Fruit fly (Drosophila melanogaster) whole organism, embryonic: ENCODE measurements around the gene CG1847.

Experiments used
- C15 ChIP-seq: fragments of 200-800 bp; sonication (Bioruptor generic); IDR thresholded peaks from 3 replicates; pipeline ENCODE4 v1.3.6; 2022; ENCODE audit warnings: missing biosample characterization, missing genetic modification characterization
- CG10267 ChIP-seq: fragments of 200-800 bp; sonication (Bioruptor generic); optimal IDR thresholded peaks from 2 replicates; lab custom pipeline; 2018; ENCODE audit warnings: missing biosample characterization, mild to moderate bottlenecking, missing genetic modification characterization, moderate library complexity
- CG10321 ChIP-seq: fragments of 200-800 bp; sonication (Bioruptor generic); IDR thresholded peaks from 2 replicates; pipeline ENCODE4 v1.3.6; 2022; ENCODE audit warnings: missing biosample characterization, missing genetic modification characterization
- CG10366 ChIP-seq: fragments of 200-800 bp; sonication (Bioruptor generic); IDR thresholded peaks from 2 replicates; pipeline ENCODE4 v1.3.6; 2022; ENCODE audit warnings: missing biosample characterization, missing genetic modification characterization
- CG10654 ChIP-seq: fragments of 200-800 bp; sonication (Bioruptor generic); optimal IDR thresholded peaks from 2 replicates; lab custom pipeline; 2016; ENCODE audit warnings: missing biosample characterization, missing genetic modification characterization
- CG11085 ChIP-seq: fragments of 200-800 bp; sonication (Bioruptor generic); IDR thresholded peaks from 2 replicates; pipeline ENCODE4 v1.3.6; 2022; ENCODE audit warnings: missing biosample characterization, missing genetic modification characterization
- CG11696 ChIP-seq: fragments of 200-800 bp; sonication (Bioruptor generic); IDR thresholded peaks from 2 replicates; pipeline ENCODE4 v1.3.6; 2022; ENCODE audit warnings: missing biosample characterization, missing genetic modification characterization
- CG12299 ChIP-seq: fragments of 200-800 bp; sonication (Bioruptor generic); optimal IDR thresholded peaks from 2 replicates; lab custom pipeline; 2018; ENCODE audit warnings: missing biosample characterization, mild to moderate bottlenecking, missing genetic modification characterization
- CG14014 ChIP-seq: fragments of 200-800 bp; sonication (Bioruptor generic); IDR thresholded peaks from 2 replicates; pipeline ENCODE4 v1.3.6; 2022; ENCODE audit warnings: missing biosample characterization, missing genetic modification characterization
- CG16815 ChIP-seq: fragments of 200-800 bp; sonication (Bioruptor generic); optimal IDR thresholded peaks from 3 replicates; lab custom pipeline; 2017; ENCODE audit warnings: missing biosample characterization, mild to moderate bottlenecking, missing genetic modification characterization
- CG1792 ChIP-seq: fragments of 200-800 bp; sonication (Bioruptor generic); optimal IDR thresholded peaks from 2 replicates; lab custom pipeline; 2016; ENCODE audit warnings: missing biosample characterization, missing genetic modification characterization
- CG18011 ChIP-seq: fragments of 200-800 bp; sonication (Bioruptor generic); optimal IDR thresholded peaks from 2 replicates; lab custom pipeline; 2017; ENCODE audit warnings: missing biosample characterization, missing genetic modification characterization, mild to moderate bottlenecking, moderate library complexity, missing genotype
- CG18764 ChIP-seq: fragments of 200-800 bp; sonication (Bioruptor generic); optimal IDR thresholded peaks from 3 replicates; lab custom pipeline; 2016; ENCODE audit warnings: missing biosample characterization, missing genetic modification characterization
- CG31441 ChIP-seq: fragments of 200-800 bp; sonication (Bioruptor generic); IDR thresholded peaks from 2 replicates; pipeline ENCODE4 v1.3.6; 2022; ENCODE audit warnings: missing biosample characterization, missing genetic modification characterization
- CG34376 ChIP-seq: fragments of 200-800 bp; sonication (Bioruptor generic); optimal IDR thresholded peaks from 2 replicates; lab custom pipeline; 2018; ENCODE audit warnings: missing biosample characterization, mild to moderate bottlenecking, missing genetic modification characterization
- CG42726 ChIP-seq: fragments of 200-800 bp; sonication (Bioruptor generic); IDR thresholded peaks from 2 replicates; pipeline ENCODE4 v1.3.6; 2022; ENCODE audit warnings: missing biosample characterization, missing genetic modification characterization; ENCODE audit not compliant: partially characterized antibody
- CG4424 ChIP-seq: fragments of 200-800 bp; sonication (Bioruptor generic); optimal IDR thresholded peaks from 3 replicates; lab custom pipeline; 2016; ENCODE audit warnings: missing biosample characterization, missing genetic modification characterization
- CG7357 ChIP-seq: fragments of 200-800 bp; sonication (Bioruptor generic); IDR thresholded peaks from 3 replicates; pipeline ENCODE4 v1.3.6; 2022; ENCODE audit warnings: missing biosample characterization, missing genetic modification characterization
- CG8765 ChIP-seq: fragments of 200-800 bp; sonication (Bioruptor generic); IDR thresholded peaks from 2 replicates; pipeline ENCODE4 v1.3.6; 2022; ENCODE audit warnings: missing biosample characterization, missing genetic modification characterization
- CHES-1-like ChIP-seq: fragments of 200-800 bp; sonication (Bioruptor generic); optimal IDR thresholded peaks from 2 replicates; lab custom pipeline; 2016; ENCODE audit warnings: missing biosample characterization, missing genetic modification characterization
- CkIIα-i1 ChIP-seq: fragments of 200-800 bp; sonication (Bioruptor generic); IDR thresholded peaks from 2 replicates; pipeline ENCODE4 v1.3.6; 2022; ENCODE audit warnings: missing biosample characterization, missing genetic modification characterization
- Dbx ChIP-seq: fragments of 200-800 bp; sonication (Bioruptor generic); IDR thresholded peaks from 3 replicates; pipeline ENCODE4 v1.3.6; 2022; ENCODE audit warnings: missing biosample characterization, missing genetic modification characterization
- Dp ChIP-seq: fragments of 200-800 bp; sonication (Bioruptor generic); optimal IDR thresholded peaks from 2 replicates; lab custom pipeline; 2018; ENCODE audit warnings: missing biosample characterization, mild to moderate bottlenecking, missing genetic modification characterization, moderate library complexity
- H15 ChIP-seq: fragments of 200-800 bp; sonication (Bioruptor generic); IDR thresholded peaks from 3 replicates; pipeline ENCODE4 v1.3.6; 2022; ENCODE audit warnings: missing biosample characterization, missing genetic modification characterization
- HHEX ChIP-seq: fragments of 200-800 bp; sonication (Bioruptor generic); optimal IDR thresholded peaks from 3 replicates; lab custom pipeline; 2017; ENCODE audit warnings: missing biosample characterization, mild to moderate bottlenecking, missing genetic modification characterization, missing genetic modification reagents
- HLHmδ ChIP-seq: fragments of 200-800 bp; sonication (Bioruptor generic); optimal IDR thresholded peaks from 2 replicates; lab custom pipeline; 2018; ENCODE audit warnings: missing biosample characterization, mild to moderate bottlenecking, missing genetic modification characterization, moderate library complexity
- Hey ChIP-seq: fragments of 200-800 bp; sonication (Bioruptor generic); optimal IDR thresholded peaks from 3 replicates; lab custom pipeline; 2018; ENCODE audit warnings: missing biosample characterization, mild to moderate bottlenecking, missing genetic modification characterization
- Hsf ChIP-seq: fragments of 200-800 bp; sonication (Bioruptor generic); optimal IDR thresholded peaks from 3 replicates; lab custom pipeline; 2016; ENCODE audit warnings: missing biosample characterization, missing genetic modification characterization
- NK7.1 ChIP-seq: fragments of 200-800 bp; sonication (Bioruptor generic); optimal IDR thresholded peaks from 3 replicates; lab custom pipeline; 2016; ENCODE audit warnings: missing biosample characterization, missing genetic modification characterization
- Nf-YB ChIP-seq: fragments of 200-800 bp; sonication (Bioruptor generic); optimal IDR thresholded peaks from 3 replicates; lab custom pipeline; 2019; ENCODE audit warnings: missing biosample characterization, mild to moderate bottlenecking, missing genetic modification characterization, moderate library complexity
- NfI ChIP-seq: fragments of 200-800 bp; sonication (Bioruptor generic); optimal IDR thresholded peaks from 3 replicates; lab custom pipeline; 2018; ENCODE audit warnings: missing biosample characterization, mild to moderate bottlenecking, missing genetic modification characterization, moderate library complexity
- Ravus ChIP-seq: fragments of 200-800 bp; sonication (Bioruptor generic); IDR thresholded peaks from 2 replicates; pipeline ENCODE4 v1.3.6; 2022; ENCODE audit warnings: missing biosample characterization, missing genetic modification characterization
- Side ChIP-seq: fragments of 200-800 bp; sonication (Bioruptor generic); optimal IDR thresholded peaks from 2 replicates; lab custom pipeline; 2016; ENCODE audit warnings: missing biosample characterization, missing genetic modification characterization
- Trl ChIP-seq, 3 experiments: fragments of >200 bp in 2 of 3; fragments of 200-800 bp in 1 of 3; sonication (Bioruptor generic) in 1 of 3; optimal IDR thresholded peaks; 2 replicates in 1 of 3; 3 replicates in 2 of 3; lab custom pipeline; 2016 to 2017; ENCODE audit warnings: missing biosample characterization in 1 of 3, missing genetic modification characterization in 1 of 3
- ac ChIP-seq: fragments of 200-800 bp; sonication (Bioruptor generic); optimal IDR thresholded peaks from 3 replicates; lab custom pipeline; 2017; ENCODE audit warnings: missing biosample characterization, mild to moderate bottlenecking, missing genetic modification characterization
- br ChIP-seq: fragments of >200 bp; optimal IDR thresholded peaks from 2 replicates; lab custom pipeline; 2017
- dm ChIP-seq: fragments of 200-800 bp; sonication (Bioruptor generic); optimal IDR thresholded peaks from 3 replicates; lab custom pipeline; 2016; ENCODE audit warnings: missing biosample characterization, missing genetic modification characterization
- exex ChIP-seq: fragments of 200-800 bp; sonication (Bioruptor generic); optimal IDR thresholded peaks from 4 replicates; lab custom pipeline; 2018; ENCODE audit warnings: missing biosample characterization, mild to moderate bottlenecking, missing genetic modification characterization, moderate library complexity
- gce ChIP-seq: fragments of 200-800 bp; sonication (Bioruptor generic); IDR thresholded peaks from 3 replicates; pipeline ENCODE4 v1.3.6; 2022; ENCODE audit warnings: missing biosample characterization, missing genetic modification characterization
- hbn ChIP-seq: fragments of 200-800 bp; sonication (Bioruptor generic); IDR thresholded peaks from 2 replicates; pipeline ENCODE4 v1.3.6; 2022; ENCODE audit warnings: missing biosample characterization, missing genetic modification characterization; ENCODE audit not compliant: partially characterized antibody
- kah ChIP-seq: fragments of 200-800 bp; sonication (Bioruptor generic); optimal IDR thresholded peaks from 2 replicates; lab custom pipeline; 2018; ENCODE audit warnings: missing biosample characterization, mild to moderate bottlenecking, missing genetic modification characterization
- lmd ChIP-seq: fragments of 200-800 bp; sonication (Bioruptor generic); IDR thresholded peaks from 2 replicates; pipeline ENCODE4 v1.3.6; 2022; ENCODE audit warnings: missing biosample characterization, missing genetic modification characterization
- nau ChIP-seq: fragments of 200-800 bp; sonication (Bioruptor generic); optimal IDR thresholded peaks from 3 replicates; lab custom pipeline; 2017; ENCODE audit warnings: missing biosample characterization, mild to moderate bottlenecking, missing genetic modification characterization, missing genetic modification reagents
- nom ChIP-seq: fragments of 200-800 bp; sonication (Bioruptor generic); optimal IDR thresholded peaks from 2 replicates; lab custom pipeline; 2017; ENCODE audit warnings: missing biosample characterization, missing genetic modification characterization, mild to moderate bottlenecking, moderate library complexity, missing genetic modification reagents
- pfk ChIP-seq: fragments of 200-800 bp; sonication (Bioruptor generic); optimal IDR thresholded peaks from 2 replicates; lab custom pipeline; 2018; ENCODE audit warnings: missing biosample characterization, mild to moderate bottlenecking, missing genetic modification characterization, moderate library complexity
- scrt ChIP-seq: fragments of 200-800 bp; sonication (Bioruptor generic); optimal IDR thresholded peaks from 2 replicates; lab custom pipeline; 2018; ENCODE audit warnings: missing biosample characterization, mild to moderate bottlenecking, missing genetic modification characterization, moderate library complexity
- shn ChIP-seq: fragments of 200-800 bp; sonication (Bioruptor generic); optimal IDR thresholded peaks from 3 replicates; lab custom pipeline; 2016; ENCODE audit warnings: missing biosample characterization, missing genetic modification characterization
- so ChIP-seq: fragments of 200-800 bp; sonication (Bioruptor generic); IDR thresholded peaks from 3 replicates; pipeline ENCODE4 v1.3.6; 2022; ENCODE audit warnings: missing biosample characterization, missing genetic modification characterization
- stwl ChIP-seq: fragments of 200-800 bp; sonication (Bioruptor generic); optimal IDR thresholded peaks from 3 replicates; lab custom pipeline; 2018; ENCODE audit warnings: missing biosample characterization, mild to moderate bottlenecking, missing genetic modification characterization, moderate library complexity
- unc-4 ChIP-seq: fragments of 200-800 bp; sonication (Bioruptor generic); IDR thresholded peaks from 2 replicates; pipeline ENCODE4 v1.3.6; 2022; ENCODE audit warnings: missing biosample characterization, missing genetic modification characterization; ENCODE audit not compliant: partially characterized antibody
- wek ChIP-seq: fragments of 200-800 bp; sonication (Bioruptor generic); optimal IDR thresholded peaks from 3 replicates; lab custom pipeline; 2018; ENCODE audit warnings: missing biosample characterization, mild to moderate bottlenecking, missing genetic modification characterization, moderate library complexity

Gene CG1847

DNA sequence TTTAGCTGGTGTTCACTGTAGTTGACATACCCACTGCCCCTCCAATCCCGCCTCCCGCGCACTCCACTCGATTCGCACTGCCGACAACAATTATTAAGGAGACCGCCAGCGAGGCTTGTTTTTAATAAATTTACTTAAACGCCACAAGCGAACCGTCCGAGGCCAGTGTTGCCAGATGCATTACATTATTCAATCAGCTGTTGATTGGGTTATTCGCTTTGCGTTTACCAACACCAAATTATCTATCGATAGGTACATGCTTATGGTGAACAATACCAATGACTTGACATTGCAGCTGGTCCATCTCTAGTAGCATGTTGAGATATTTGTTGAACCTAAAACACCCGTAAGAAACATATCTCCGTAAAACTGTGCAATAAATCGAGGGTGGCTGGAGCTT, 18.0 kb downstream of the CG1847 start, which contains the start of the genes CG10353 and SelG (continued):
- no peak for TF ChIP-seq H15 (GFP tag; lab: Robert Waterston, UW)
- no peak for TF ChIP-seq CG11085 (GFP tag; lab: Robert Waterston, UW)
- no peak for TF ChIP-seq Ravus (GFP tag; lab: Robert Waterston, UW)
- no peak for TF ChIP-seq Hey
- no peak for TF ChIP-seq CG11696 (GFP tag; lab: Robert Waterston, UW)
- TF ChIP-seq kah (GFP tag; lab: Kevin White, UChicago) = no peak
- no peak for TF ChIP-seq br (lab: Kevin White, UChicago)
- TF ChIP-seq stwl = peak; percentile 99
- no peak for TF ChIP-seq ac (GFP tag; lab: Kevin White, UChicago)
- peak; percentile 36 for TF ChIP-seq pfk
- no peak for TF ChIP-seq CG12299 (tag; lab: Kevin White, UChicago)
- TF ChIP-seq CG14014 (GFP tag; lab: Robert Waterston, UW) = no peak
- TF ChIP-seq CG16815 = no peak
- peak; percentile 29 for TF ChIP-seq Side (GFP tag; lab: Kevin White, UChicago)
- no peak for TF ChIP-seq gce (GFP tag; lab: Robert Waterston, UW)
- TF ChIP-seq scrt (GFP tag; lab: Kevin White, UChicago) = peak; percentile 23
- peak; percentile 26 for TF ChIP-seq NfI
- TF ChIP-seq C15 = no peak
- TF ChIP-seq CkIIα-i1 (GFP tag; lab: Robert Waterston, UW) = no peak
- TF ChIP-seq Nf-YB (GFP tag; lab: Kevin White, UChicago) = no peak
- peak; percentile 27 for TF ChIP-seq CG4424 (GFP tag; lab: Kevin White, UChicago)
- TF ChIP-seq dm (GFP tag; lab: Kevin White, UChicago) = peak; percentile 65
- TF ChIP-seq Dbx = no peak
- TF ChIP-seq wek (GFP tag; lab: Kevin White, UChicago) = peak; percentile 54
- TF ChIP-seq CG31441 (GFP tag; lab: Robert Waterston, UW) = no peak
- no peak for TF ChIP-seq lmd (GFP tag; lab: Robert Waterston, UW)
- no peak for TF ChIP-seq CG7357
- TF ChIP-seq HHEX (GFP tag; lab: Kevin White, UChicago) = peak; percentile 2
- no peak for TF ChIP-seq so (GFP tag; lab: Robert Waterston, UW)
- TF ChIP-seq CHES-1-like (GFP tag; lab: Kevin White, UChicago) = peak; percentile 70
- TF ChIP-seq CG8765 = no peak
- peak; percentile 27 for TF ChIP-seq CG18764 (GFP tag; lab: Kevin White, UChicago)
- TF ChIP-seq Trl (optimal IDR thresholded peaks at IDR 0.05; lab: Kevin White, UChicago) = no peak
- TF ChIP-seq Trl (GFP tag; optimal IDR thresholded peaks at IDR 0.05; lab: Kevin White, UChicago) = peak; percentile 45
- peak; percentile 11 for TF ChIP-seq exex (tag; lab: Kevin White, UChicago)
- TF ChIP-seq CG10321 = no peak
- TF ChIP-seq HLHmδ (GFP tag; lab: Kevin White, UChicago) = no peak
- peak; percentile 27 for TF ChIP-seq NK7.1 (GFP tag; lab: Kevin White, UChicago)
- peak; percentile 95 for TF ChIP-seq CG10267 (tag; lab: Kevin White, UChicago)
- no peak for TF ChIP-seq shn (GFP tag; lab: Kevin White, UChicago)
- TF ChIP-seq CG18011 (GFP tag; lab: Kevin White, UChicago) = no peak
- peak; percentile 86 for TF ChIP-seq hbn (GFP tag; lab: Robert Waterston, UW)
- TF ChIP-seq CG1792 = peak; percentile 24
- peak; percentile 70; the same call in 1 of the 2 replicates for TF ChIP-seq CG42726
- TF ChIP-seq CG10366 (GFP tag; lab: Robert Waterston, UW) = 0 out of 2 replicates have a peak, but pooled peaks have one; percentile 11
- peak; percentile 82 for TF ChIP-seq unc-4 (GFP tag; lab: Robert Waterston, UW)
- TF ChIP-seq Hsf = peak; percentile 22
- peak; percentile 44 for TF ChIP-seq CG34376
- TF ChIP-seq Dp (GFP tag; lab: Kevin White, UChicago) = peak; percentile 46
- TF ChIP-seq CG10654 (GFP tag; lab: Kevin White, UChicago) = no peak
- no peak for TF ChIP-seq nom (GFP tag; lab: Kevin White, UChicago)
- TF ChIP-seq nau = no peak
